Fruit fly (Drosophila melanogaster) whole organism, embryonic: Measurements from ENCODE around the gene Nmdar1.

Experiments
- CG11696 ChIP-seq: fragments of 200-800 bp; sonication (Bioruptor generic); IDR thresholded peaks from 2 replicates; pipeline ENCODE4 v1.3.6; 2022; ENCODE audit warnings: missing biosample characterization, missing genetic modification characterization
- CG12391 ChIP-seq: fragments of 200-800 bp; sonication (Bioruptor generic); optimal IDR thresholded peaks from 3 replicates; lab custom pipeline; 2018; ENCODE audit warnings: missing biosample characterization, mild to moderate bottlenecking, missing genetic modification characterization, moderate library complexity
- CG14667 ChIP-seq: fragments of 200-800 bp; sonication (Bioruptor generic); IDR thresholded peaks from 2 replicates; pipeline ENCODE4 v1.3.6; 2022; ENCODE audit warnings: missing biosample characterization, missing genetic modification characterization
- CG1647 ChIP-seq: fragments of 200-800 bp; sonication (Bioruptor generic); optimal IDR thresholded peaks from 3 replicates; lab custom pipeline; 2016; ENCODE audit warnings: missing biosample characterization, missing genetic modification characterization
- CG16815 ChIP-seq: fragments of 200-800 bp; sonication (Bioruptor generic); optimal IDR thresholded peaks from 3 replicates; lab custom pipeline; 2017; ENCODE audit warnings: missing biosample characterization, mild to moderate bottlenecking, missing genetic modification characterization
- CG17829 ChIP-seq: fragments of 200-800 bp; optimal IDR thresholded peaks from 2 replicates; lab custom pipeline; 2019; ENCODE audit warnings: missing biosample characterization, mild to moderate bottlenecking, missing genetic modification characterization, moderate library complexity
- CG18764 ChIP-seq: fragments of 200-800 bp; sonication (Bioruptor generic); optimal IDR thresholded peaks from 3 replicates; lab custom pipeline; 2016; ENCODE audit warnings: missing biosample characterization, missing genetic modification characterization
- CG3065 ChIP-seq: fragments of 200-800 bp; sonication (Bioruptor generic); optimal IDR thresholded peaks from 2 replicates; lab custom pipeline; 2016; ENCODE audit warnings: missing biosample characterization, missing genetic modification characterization
- CG31441 ChIP-seq: fragments of 200-800 bp; sonication (Bioruptor generic); IDR thresholded peaks from 2 replicates; pipeline ENCODE4 v1.3.6; 2022; ENCODE audit warnings: missing biosample characterization, missing genetic modification characterization
- CG32772 ChIP-seq: fragments of 200-800 bp; sonication (Bioruptor generic); IDR thresholded peaks from 2 replicates; pipeline ENCODE4 v1.3.6; 2022; ENCODE audit warnings: missing biosample characterization, missing genetic modification characterization
- CG33213 ChIP-seq: fragments of 200-800 bp; sonication (Bioruptor generic); optimal IDR thresholded peaks from 3 replicates; lab custom pipeline; 2016; ENCODE audit warnings: missing biosample characterization, missing genetic modification characterization
- CG4328 ChIP-seq: fragments of 200-800 bp; sonication (Bioruptor generic); optimal IDR thresholded peaks from 3 replicates; lab custom pipeline; 2017; ENCODE audit warnings: missing biosample characterization, missing genetic modification reagents, missing genetic modification characterization
- CG5180 ChIP-seq: fragments of 200-800 bp; sonication (Bioruptor generic); optimal IDR thresholded peaks from 3 replicates; lab custom pipeline; 2017; ENCODE audit warnings: missing biosample characterization, missing genetic modification characterization, mild to moderate bottlenecking, moderate library complexity, missing genetic modification reagents
- CG6683 ChIP-seq: fragments of 200-800 bp; sonication (Bioruptor generic); optimal IDR thresholded peaks from 2 replicates; lab custom pipeline; 2017; ENCODE audit warnings: missing biosample characterization, mild to moderate bottlenecking, missing genetic modification characterization, missing genetic modification reagents
- D19A ChIP-seq: fragments of 200-800 bp; optimal IDR thresholded peaks from 3 replicates; lab custom pipeline; 2019; ENCODE audit warnings: missing biosample characterization, mild to moderate bottlenecking, missing genetic modification characterization, moderate library complexity
- Doc2 ChIP-seq: fragments of 200-800 bp; sonication (Bioruptor generic); IDR thresholded peaks from 2 replicates; pipeline ENCODE4 v1.3.6; 2022; ENCODE audit warnings: missing biosample characterization, missing genetic modification characterization
- Doc3 ChIP-seq: fragments of 200-800 bp; sonication (Bioruptor generic); IDR thresholded peaks from 3 replicates; pipeline ENCODE4 v1.3.6; 2022; ENCODE audit warnings: missing biosample characterization, missing genetic modification characterization; ENCODE audit not compliant: partially characterized antibody
- GATAe ChIP-seq: fragments of 200-800 bp; sonication (Bioruptor generic); conservative IDR thresholded peaks from 2 replicates; pipeline ENCODE4 v1.3.6; 2022; ENCODE audit warnings: missing biosample characterization, missing genetic modification characterization
- H15 ChIP-seq: fragments of 200-800 bp; sonication (Bioruptor generic); IDR thresholded peaks from 3 replicates; pipeline ENCODE4 v1.3.6; 2022; ENCODE audit warnings: missing biosample characterization, missing genetic modification characterization
- H2.0 ChIP-seq: fragments of 200-800 bp; sonication (Bioruptor generic); IDR thresholded peaks from 2 replicates; pipeline ENCODE4 v1.3.6; 2022; ENCODE audit warnings: missing biosample characterization, missing genetic modification characterization
- Hr78 ChIP-seq, 2 experiments: fragments of 200-800 bp in 1 of 2; fragments of >200 bp in 1 of 2; sonication (Bioruptor generic) in 1 of 2; optimal IDR thresholded peaks; 2 replicates each; lab custom pipeline; 2017 to 2019; ENCODE audit warnings: missing biosample characterization in 2 of 2, missing genetic modification characterization in 2 of 2, mild to moderate bottlenecking in 1 of 2, moderate library complexity in 1 of 2
- Hsf ChIP-seq: fragments of 200-800 bp; sonication (Bioruptor generic); optimal IDR thresholded peaks from 3 replicates; lab custom pipeline; 2016; ENCODE audit warnings: missing biosample characterization, missing genetic modification characterization
- Meics ChIP-seq: fragments of 200-800 bp; sonication (Bioruptor generic); optimal IDR thresholded peaks from 2 replicates; lab custom pipeline; 2017; ENCODE audit warnings: missing biosample characterization, mild to moderate bottlenecking, missing genetic modification characterization
- NFAT ChIP-seq: fragments of 200-800 bp; sonication (Bioruptor generic); IDR thresholded peaks from 2 replicates; pipeline ENCODE4 v1.3.6; 2022; ENCODE audit warnings: missing biosample characterization, missing genetic modification characterization
- NfI ChIP-seq: fragments of 200-800 bp; sonication (Bioruptor generic); optimal IDR thresholded peaks from 3 replicates; lab custom pipeline; 2018; ENCODE audit warnings: missing biosample characterization, mild to moderate bottlenecking, missing genetic modification characterization, moderate library complexity
- Optix ChIP-seq: fragments of 200-800 bp; sonication (Bioruptor generic); IDR thresholded peaks from 3 replicates; pipeline ENCODE4 v1.3.6; 2022; ENCODE audit warnings: missing biosample characterization, missing genetic modification characterization
- Ravus ChIP-seq: fragments of 200-800 bp; sonication (Bioruptor generic); IDR thresholded peaks from 2 replicates; pipeline ENCODE4 v1.3.6; 2022; ENCODE audit warnings: missing biosample characterization, missing genetic modification characterization
- Sox100B ChIP-seq: fragments of 200-800 bp; sonication (Bioruptor generic); optimal IDR thresholded peaks from 3 replicates; lab custom pipeline; 2018; ENCODE audit warnings: missing biosample characterization, mild to moderate bottlenecking, missing genetic modification characterization
- Vsx1 ChIP-seq: fragments of 200-800 bp; sonication (Bioruptor generic); optimal IDR thresholded peaks from 2 replicates; lab custom pipeline; 2017; ENCODE audit warnings: missing biosample characterization, mild to moderate bottlenecking, missing genetic modification characterization, missing genetic modification reagents
- ab ChIP-seq: fragments of 200-800 bp; sonication (Bioruptor generic); optimal IDR thresholded peaks from 2 replicates; lab custom pipeline; 2016; ENCODE audit warnings: missing biosample characterization, missing genetic modification characterization
- ap ChIP-seq: fragments of 200-800 bp; sonication (Bioruptor generic); IDR thresholded peaks from 2 replicates; pipeline ENCODE4 v1.3.6; 2022; ENCODE audit warnings: missing biosample characterization, missing genetic modification characterization
- ato ChIP-seq: fragments of 200-800 bp; sonication (Bioruptor generic); IDR thresholded peaks from 2 replicates; pipeline ENCODE4 v1.3.6; 2022; ENCODE audit warnings: missing biosample characterization, missing genetic modification characterization; ENCODE audit not compliant: partially characterized antibody
- croc ChIP-seq: fragments of 200-800 bp; sonication (Bioruptor generic); conservative IDR thresholded peaks from 3 replicates; pipeline ENCODE4 v1.3.6; 2022; ENCODE audit warnings: missing biosample characterization, missing genetic modification characterization
- dan ChIP-seq: fragments of 200-800 bp; sonication (Bioruptor generic); IDR thresholded peaks from 2 replicates; pipeline ENCODE4 v1.3.6; 2022; ENCODE audit warnings: missing biosample characterization, missing genetic modification characterization
- dpn ChIP-seq, 2 experiments: fragments of 200-800 bp; sonication (Bioruptor generic); optimal IDR thresholded peaks; 3 replicates each; lab custom pipeline; 2016; ENCODE audit warnings: missing biosample characterization in 2 of 2, missing genetic modification characterization in 2 of 2
- exex ChIP-seq: fragments of 200-800 bp; sonication (Bioruptor generic); optimal IDR thresholded peaks from 4 replicates; lab custom pipeline; 2018; ENCODE audit warnings: missing biosample characterization, mild to moderate bottlenecking, missing genetic modification characterization, moderate library complexity
- her ChIP-seq: fragments of 200-800 bp; sonication (Bioruptor generic); optimal IDR thresholded peaks from 2 replicates; lab custom pipeline; 2016; ENCODE audit warnings: missing biosample characterization, missing genetic modification characterization
- lab ChIP-seq: fragments of 200-800 bp; sonication (Bioruptor generic); optimal IDR thresholded peaks from 3 replicates; lab custom pipeline; 2017; ENCODE audit warnings: missing biosample characterization, missing genetic modification characterization, mild to moderate bottlenecking, moderate library complexity, missing genetic modification reagents
- otp ChIP-seq: fragments of 200-800 bp; sonication (Bioruptor generic); IDR thresholded peaks from 3 replicates; pipeline ENCODE4, ENCODE4 v1.3.6; 2022; ENCODE audit warnings: missing biosample characterization, missing genetic modification characterization
- pb ChIP-seq: fragments of 200-800 bp; sonication (Bioruptor generic); optimal IDR thresholded peaks from 3 replicates; lab custom pipeline; 2016; ENCODE audit warnings: missing biosample characterization, missing genetic modification characterization
- peb ChIP-seq: fragments of 200-800 bp; sonication (Bioruptor generic); IDR thresholded peaks from 2 replicates; pipeline ENCODE4 v1.3.6; 2022; ENCODE audit warnings: missing biosample characterization, missing genetic modification characterization
- pnt ChIP-seq: fragments of 200-800 bp; sonication (Bioruptor generic); optimal IDR thresholded peaks from 3 replicates; lab custom pipeline; 2016; ENCODE audit warnings: missing biosample characterization, missing genetic modification characterization
- run ChIP-seq: fragments of 200-800 bp; sonication (Bioruptor generic); optimal IDR thresholded peaks from 3 replicates; lab custom pipeline; 2018; ENCODE audit warnings: missing biosample characterization, mild to moderate bottlenecking, missing genetic modification characterization
- sc ChIP-seq, 3 experiments: fragments of >200 bp in 2 of 3; fragments of 200-800 bp in 1 of 3; sonication (Bioruptor generic) in 1 of 3; optimal IDR thresholded peaks; 2 replicates in 2 of 3; 3 replicates in 1 of 3; lab custom pipeline; 2017; ENCODE audit warnings: mild to moderate bottlenecking in 1 of 3, missing biosample characterization in 1 of 3, missing genetic modification characterization in 1 of 3, missing genetic modification reagents in 1 of 3
- sqz ChIP-seq: fragments of 200-800 bp; sonication (Bioruptor generic); optimal IDR thresholded peaks from 3 replicates; lab custom pipeline; 2018; ENCODE audit warnings: missing biosample characterization, mild to moderate bottlenecking, missing genetic modification characterization
- tin ChIP-seq: fragments of 200-800 bp; sonication (Bioruptor generic); optimal IDR thresholded peaks from 3 replicates; lab custom pipeline; 2016; ENCODE audit warnings: missing biosample characterization, missing genetic modification characterization
- tio ChIP-seq: fragments of 200-800 bp; sonication (Bioruptor generic); optimal IDR thresholded peaks from 2 replicates; lab custom pipeline; 2017; ENCODE audit warnings: missing biosample characterization, missing genetic modification characterization, inconsistent platforms
- tll ChIP-seq, 2 experiments: fragments of 200-800 bp in 1 of 2; fragments of >200 bp in 1 of 2; sonication (Bioruptor generic) in 1 of 2; optimal IDR thresholded peaks; 2 replicates each; lab custom pipeline; 2017 to 2019; ENCODE audit warnings: missing biosample characterization in 2 of 2, missing genetic modification characterization in 2 of 2, mild to moderate bottlenecking in 1 of 2, moderate library complexity in 1 of 2
- zfh1 ChIP-seq: fragments of 200-800 bp; sonication (Bioruptor generic); IDR thresholded peaks from 3 replicates; pipeline ENCODE4 v1.3.6; 2022; ENCODE audit warnings: missing biosample characterization, missing genetic modification characterization

Gene Nmdar1

dm6 chr3R:5517002-5517875 is 5.9 kb downstream of the Nmdar1 start, which contains the start of gene Itpr (continued):
- TF ChIP-seq Meics (GFP tag; lab: Kevin White, UChicago) (peak; percentile 43), sc (optimal IDR thresholded peaks at IDR 0.05; lab: Kevin White, UChicago) (no peak), sc (GFP tag; optimal IDR thresholded peaks at IDR 0.05; lab: Kevin White, UChicago) (no peak), CG4328 (GFP tag; lab: Kevin White, UChicago) (no peak), Ravus (no peak), ato (GFP tag; lab: Robert Waterston, UW) (no peak), sqz (GFP tag; lab: Kevin White, UChicago) (no peak), GATAe (GFP tag; lab: Robert Waterston, UW) (no peak), ab (no peak), dpn (GFP tag; optimal IDR thresholded peaks at IDR 0.05; lab: Kevin White, UChicago) (no peak), CG1647 (GFP tag; lab: Kevin White, UChicago) (no peak), CG12391 (tag; lab: Kevin White, UChicago) (no peak), pb (GFP tag; lab: Kevin White, UChicago) (no peak), tio (no peak), CG5180 (GFP tag; lab: Kevin White, UChicago) (no peak), Hsf (GFP tag; lab: Kevin White, UChicago) (no peak), CG11696 (GFP tag; lab: Robert Waterston, UW) (peak; percentile 55; the same call in 1 of the 2 replicates), CG17829 (peak; percentile 16), CG18764 (GFP tag; lab: Kevin White, UChicago) (no peak), peb (GFP tag; lab: Robert Waterston, UW) (no peak), H2.0 (GFP tag; lab: Robert Waterston, UW) (no peak), her (no peak), CG16815 (no peak), Doc3 (no peak), CG14667 (GFP tag; lab: Robert Waterston, UW) (no peak), run (tag; lab: Kevin White, UChicago) (no peak), dan (no peak), H15 (GFP tag; lab: Robert Waterston, UW) (no peak), Vsx1 (GFP tag; lab: Kevin White, UChicago) (no peak), CG3065 (no peak), NFAT (GFP tag; lab: Robert Waterston, UW) (0 out of 2 replicates have a peak, but pooled peaks have one; percentile 3), Optix (GFP tag; lab: Robert Waterston, UW) (no peak), lab (GFP tag; lab: Kevin White, UChicago) (peak; percentile 22), CG32772 (GFP tag; lab: Robert Waterston, UW) (no peak), tll (GFP tag; optimal IDR thresholded peaks at IDR 0.05; lab: Kevin White, UChicago) (no peak), zfh1 (0 out of 3 replicates have a peak, but pooled peaks have one; percentile 3), CG33213 (GFP tag; lab: Kevin White, UChicago) (no peak), CG31441 (no peak), pnt (GFP tag; lab: Kevin White, UChicago) (no peak), Hr78 (GFP tag; optimal IDR thresholded peaks at IDR 0.05; lab: Kevin White, UChicago) (peak in 1 of 2 experiments; percentile 75), NfI (GFP tag; lab: Kevin White, UChicago) (no peak), CG6683 (GFP tag; lab: Kevin White, UChicago) (no peak), croc (GFP tag; lab: Robert Waterston, UW) (no peak), Doc2 (GFP tag; lab: Robert Waterston, UW) (no peak), tin (GFP tag; lab: Kevin White, UChicago) (no peak), Sox100B (GFP tag; lab: Kevin White, UChicago) (no peak), exex (tag; lab: Kevin White, UChicago) (no peak), otp (GFP tag; lab: Robert Waterston, UW) (peak; percentile 58; the same call in 2 of the 3 replicates), D19A (tag; lab: Kevin White, UChicago) (no peak), ap (GFP tag; lab: Robert Waterston, UW) (no peak)
